Fruit fly (Drosophila melanogaster): ENCODE results near the gene Sugb.

The Sugb gene

dm6 chr3L:11691203-11691797, 7.5 kb downstream of the Sugb start, which contains the start of the genes Pldn and CG14135 (continued):
- TF ChIP-seq knrl (GFP tag; IDR thresholded peaks at IDR 0.05; ENCODE audit: partially characterized antibody) (no peak), onecut (GFP tag; IDR thresholded peaks at IDR 0.05) (no peak), mam (GFP tag; optimal IDR thresholded peaks at IDR 0.05) (no peak), cwo (GFP tag; optimal IDR thresholded peaks at IDR 0.05) (no peak), CG31441 (GFP tag; IDR thresholded peaks at IDR 0.05) (no peak), Usf (GFP tag; optimal IDR thresholded peaks at IDR 0.05) (no peak), Ptx1 (GFP tag; IDR thresholded peaks at IDR 0.05) (no peak), CG18599 (GFP tag; optimal IDR thresholded peaks at IDR 0.05) (no peak), sna (GFP tag; IDR thresholded peaks at IDR 0.05; ENCODE audit: partially characterized antibody) (no peak), Rfx (GFP tag; IDR thresholded peaks at IDR 0.05) (no peak), br (optimal IDR thresholded peaks at IDR 0.05) (no peak), HLH3B (GFP tag; IDR thresholded peaks at IDR 0.05) (no peak), CG2129 (GFP tag; IDR thresholded peaks at IDR 0.05; ENCODE audit: partially characterized antibody) (no peak), CG8388 (GFP tag; optimal IDR thresholded peaks at IDR 0.05) (no peak), chinmo (GFP tag; IDR thresholded peaks at IDR 0.05; ENCODE audit: partially characterized antibody) (no peak), Elba2 (GFP tag; optimal IDR thresholded peaks at IDR 0.05) (peak; percentile 72), CG14667 (GFP tag; IDR thresholded peaks at IDR 0.05) (no peak), CoRest (tag; optimal IDR thresholded peaks at IDR 0.05) (no peak), CG15514 (GFP tag; optimal IDR thresholded peaks at IDR 0.05) (peak; percentile 66), CG6765 (GFP tag; optimal IDR thresholded peaks at IDR 0.05) (no peak), CG8089 (GFP tag; optimal IDR thresholded peaks at IDR 0.05) (no peak), grau (tag; optimal IDR thresholded peaks at IDR 0.05) (no peak), Adf1 (GFP tag; IDR thresholded peaks at IDR 0.05) (no peak), chif (GFP tag; optimal IDR thresholded peaks at IDR 0.05) (no peak), ap (GFP tag; IDR thresholded peaks at IDR 0.05) (no peak), bsh (GFP tag; optimal IDR thresholded peaks at IDR 0.05) (no peak), vfl (GFP tag; optimal IDR thresholded peaks at IDR 0.05) (no peak), CG17359 (tag; optimal IDR thresholded peaks at IDR 0.05) (no peak), sqz (GFP tag; optimal IDR thresholded peaks at IDR 0.05) (no peak), insv (GFP tag; optimal IDR thresholded peaks at IDR 0.05) (peak in 1 of 2 experiments; percentile 29), zen2 (GFP tag; IDR thresholded peaks at IDR 0.05; ENCODE audit: partially characterized antibody) (no peak), ranshi (GFP tag; IDR thresholded peaks at IDR 0.05) (no peak), ssp (GFP tag; IDR thresholded peaks at IDR 0.05) (no peak), unc-4 (GFP tag; IDR thresholded peaks at IDR 0.05; ENCODE audit: partially characterized antibody) (no peak), tna (GFP tag; IDR thresholded peaks at IDR 0.05; ENCODE audit: partially characterized antibody) (no peak), slou (GFP tag; optimal IDR thresholded peaks at IDR 0.05) (no peak), CG6854 (GFP tag; optimal IDR thresholded peaks at IDR 0.05) (peak; percentile 65), corto (GFP tag; optimal IDR thresholded peaks at IDR 0.05) (no peak), CG12744 (GFP tag; optimal IDR thresholded peaks at IDR 0.05) (no peak), Deaf1 (tag; optimal IDR thresholded peaks at IDR 0.05) (no peak), CG13123 (GFP tag; optimal IDR thresholded peaks at IDR 0.05) (no peak), CG4282 (GFP tag; optimal IDR thresholded peaks at IDR 0.05) (no peak), MESR4 (GFP tag; optimal IDR thresholded peaks at IDR 0.05) (peak; percentile 29), CG11504 (tag; optimal IDR thresholded peaks at IDR 0.05) (no peak), CG7786 (GFP tag; optimal IDR thresholded peaks at IDR 0.05) (no peak), unpg (GFP tag; optimal IDR thresholded peaks at IDR 0.05) (no peak), NfI (GFP tag; optimal IDR thresholded peaks at IDR 0.05) (no peak), Aef1 (GFP tag; IDR thresholded peaks at IDR 0.05) (no peak), CG12236 (GFP tag; optimal IDR thresholded peaks at IDR 0.05) (no peak), slp2 (GFP tag; optimal IDR thresholded peaks at IDR 0.05) (no peak)

Data from whole organism, embryonic.